Worm (Caenorhabditis elegans) whole organism, L3 larva: ENCODE data around the gene ifo-1.

Experiments used
- ceh-82 ChIP-seq: fragments of 150-350 bp; optimal IDR thresholded peaks from 2 replicates; lab custom pipeline; 2014; ENCODE audit warnings: missing biosample characterization, missing genetic modification characterization
- daf-12 ChIP-seq: fragments of 150-350 bp; optimal IDR thresholded peaks from 2 replicates; lab custom pipeline; 2014; ENCODE audit warnings: missing biosample characterization, missing genetic modification reagents, missing genetic modification characterization
- elt-1 ChIP-seq: fragments of 150-350 bp; optimal IDR thresholded peaks from 2 replicates; lab custom pipeline; 2014; ENCODE audit warnings: missing biosample characterization, missing genetic modification characterization
- fkh-10 ChIP-seq: sonication (generic microtip); optimal IDR thresholded peaks from 2 replicates; lab custom pipeline; 2017; ENCODE audit warnings: missing biosample characterization, missing genetic modification reagents, missing genetic modification characterization
- lin-15B ChIP-seq: fragments of 150-350 bp; optimal IDR thresholded peaks from 2 replicates; lab custom pipeline; 2014; ENCODE audit warnings: missing biosample characterization, missing genetic modification characterization
- mdl-1 ChIP-seq: fragments of 150-350 bp; optimal IDR thresholded peaks from 2 replicates; lab custom pipeline; 2014; ENCODE audit warnings: missing biosample characterization, missing genetic modification characterization
- nhr-11 ChIP-seq: fragments of 150-350 bp; optimal IDR thresholded peaks from 2 replicates; lab custom pipeline; 2014; ENCODE audit warnings: missing biosample characterization, missing genetic modification characterization
- nhr-25 ChIP-seq: sonication (generic microtip); optimal IDR thresholded peaks from 2 replicates; lab custom pipeline; 2017; ENCODE audit warnings: missing biosample characterization, missing genetic modification characterization
- pha-4 ChIP-seq: fragments of 150-350 bp; optimal IDR thresholded peaks from 2 replicates; lab custom pipeline; 2014; ENCODE audit warnings: missing biosample characterization, missing genetic modification reagents, missing genetic modification characterization
- pqm-1 ChIP-seq: fragments of 150-350 bp; optimal IDR thresholded peaks from 2 replicates; lab custom pipeline; 2017; ENCODE audit warnings: missing biosample characterization, missing genetic modification characterization, inconsistent platforms
- tbx-2 ChIP-seq: sonication (generic microtip); optimal IDR thresholded peaks from 2 replicates; lab custom pipeline; 2016; ENCODE audit warnings: mild to moderate bottlenecking, missing genetic modification characterization, missing compliant biosample characterization
- unc-62 ChIP-seq: fragments of 150-350 bp; sonication (generic microtip); optimal IDR thresholded peaks from 4 replicates; lab custom pipeline; 2014; ENCODE audit warnings: missing biosample characterization, missing genetic modification reagents, missing genetic modification characterization
- ztf-11 ChIP-seq: fragments of 150-350 bp; optimal IDR thresholded peaks from 2 replicates; lab custom pipeline; 2014; ENCODE audit warnings: missing biosample characterization, missing genetic modification characterization

DNA sequence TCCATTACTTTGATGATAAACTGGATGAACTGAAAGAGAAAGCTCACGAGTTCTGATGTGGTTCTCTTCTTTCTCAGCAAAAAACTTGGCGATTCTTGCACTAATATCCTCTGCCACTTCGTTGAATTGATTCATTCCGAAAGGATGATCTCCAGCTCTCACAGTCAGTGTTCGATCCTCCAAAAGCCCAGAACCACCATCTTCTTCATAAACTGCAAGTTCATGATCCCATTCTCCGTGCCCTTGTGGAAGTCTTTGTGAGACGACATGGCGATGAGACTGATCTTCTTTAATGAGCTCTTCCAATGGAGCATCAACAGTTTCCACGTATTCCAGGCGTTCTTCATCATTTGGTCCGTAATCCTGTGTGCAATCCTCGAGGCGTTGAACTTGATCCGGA lies 1.6 kb downstream of the ifo-1 start:
- TF ChIP-seq daf-12 (tag; lab: Kevin White, UChicago) (no peak), ztf-11 (no peak), lin-15B (tag; lab: Kevin White, UChicago) (no peak), fkh-10 (GFP tag; lab: Kevin White, UChicago) (no peak), tbx-2 (tag; lab: Kevin White, UChicago) (no peak), ceh-82 (tag; lab: Kevin White, UChicago) (no peak), mdl-1 (tag; lab: Kevin White, UChicago) (no peak), nhr-11 (tag; lab: Kevin White, UChicago) (no peak), pha-4 (tag; lab: Kevin White, UChicago) (no peak), nhr-25 (tag; lab: Kevin White, UChicago) (no peak), pqm-1 (tag; lab: Kevin White, UChicago) (no peak), unc-62 (GFP tag; lab: Kevin White, UChicago) (no peak), elt-1 (tag; lab: Kevin White, UChicago) (no peak)
